Worm (Caenorhabditis elegans): ENCODE data around the gene srv-6.

The srv-6 gene

DNA sequence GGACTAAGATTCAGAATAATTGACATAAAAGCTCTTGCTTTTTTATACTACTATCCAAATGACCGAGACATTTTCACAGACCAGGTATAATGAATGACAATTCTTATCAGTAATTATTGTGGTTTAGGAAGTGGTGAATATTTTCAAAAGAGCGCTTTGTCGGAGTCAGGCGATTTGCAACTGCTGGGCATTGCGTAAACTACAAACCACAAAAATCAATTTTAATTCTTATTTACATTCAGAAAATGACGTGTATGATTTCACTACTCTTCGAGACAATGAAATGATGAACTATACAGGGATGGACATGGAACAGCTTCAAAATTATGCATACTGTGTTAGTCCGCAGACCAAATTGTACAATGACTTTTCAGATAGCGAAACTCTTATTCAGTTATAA, 27.6 kb downstream of the srv-6 start:
- TF ChIP-seq nhr-80 (tag; optimal IDR thresholded peaks at IDR 0.05) (peak; percentile 65), lin-54 (GFP tag; optimal IDR thresholded peaks at IDR 0.05) (no peak)

DNA sequence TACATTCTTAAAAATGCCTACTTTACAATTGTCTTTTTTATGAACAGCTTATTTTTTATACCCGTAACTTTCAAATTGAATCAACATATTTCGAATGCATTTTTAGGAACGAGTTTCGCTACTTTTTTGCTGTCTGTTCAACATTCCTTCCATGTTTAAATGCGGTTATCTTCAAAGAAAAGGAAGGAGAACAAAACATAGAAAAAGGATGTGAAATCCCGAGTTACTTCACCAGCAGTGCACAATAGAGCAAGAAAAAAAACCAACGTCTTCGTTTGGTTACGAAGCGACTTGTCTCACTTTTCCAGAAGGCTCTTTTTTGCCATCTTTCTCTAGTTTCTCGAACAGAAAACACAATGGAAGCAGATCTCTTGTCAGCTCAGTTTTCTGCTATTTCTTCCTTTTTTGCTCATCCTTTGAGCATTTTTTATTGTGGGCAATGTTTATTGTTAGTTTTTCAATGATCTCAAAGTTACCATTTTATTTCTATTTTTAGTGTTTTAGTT, 28.9 kb downstream of the srv-6 start, which contains the start of gene cka-2:
Gene cka-2 (plus strand): TSS at position 456 of the 506 bp plus-strand sequence.
- no peak for TF ChIP-seq attf-6 (GFP tag; IDR thresholded peaks at IDR 0.05)
- no peak for TF ChIP-seq mxl-1 (tag; optimal IDR thresholded peaks at IDR 0.05)
- no peak for TF ChIP-seq lin-54 (GFP tag; optimal IDR thresholded peaks at IDR 0.05)
- no peak for TF ChIP-seq C17E4.6 (GFP tag; IDR thresholded peaks at IDR 0.05)
- TF ChIP-seq ets-4 (GFP tag; optimal IDR thresholded peaks at IDR 0.05), result no peak
- no peak for TF ChIP-seq efl-1 (GFP tag; optimal IDR thresholded peaks at IDR 0.05)
- TF ChIP-seq F23B12.7 (tag; optimal IDR thresholded peaks at IDR 0.05; ENCODE audit: insufficient read depth), result no peak
- no peak for TF ChIP-seq sdz-38 (tag; optimal IDR thresholded peaks at IDR 0.05)
- TF ChIP-seq B0035.1 (tag; optimal IDR thresholded peaks at IDR 0.05), result no peak
- no peak for TF ChIP-seq Y53G8AR.9 (GFP tag; conservative IDR thresholded peaks at IDR 0.05)
- no peak for TF ChIP-seq ceh-79 (tag; optimal IDR thresholded peaks at IDR 0.05)
- TF ChIP-seq nhr-90 (tag; optimal IDR thresholded peaks at IDR 0.05), result no peak
- TF ChIP-seq ceh-91 (GFP tag; IDR thresholded peaks at IDR 0.05), result no peak

DNA sequence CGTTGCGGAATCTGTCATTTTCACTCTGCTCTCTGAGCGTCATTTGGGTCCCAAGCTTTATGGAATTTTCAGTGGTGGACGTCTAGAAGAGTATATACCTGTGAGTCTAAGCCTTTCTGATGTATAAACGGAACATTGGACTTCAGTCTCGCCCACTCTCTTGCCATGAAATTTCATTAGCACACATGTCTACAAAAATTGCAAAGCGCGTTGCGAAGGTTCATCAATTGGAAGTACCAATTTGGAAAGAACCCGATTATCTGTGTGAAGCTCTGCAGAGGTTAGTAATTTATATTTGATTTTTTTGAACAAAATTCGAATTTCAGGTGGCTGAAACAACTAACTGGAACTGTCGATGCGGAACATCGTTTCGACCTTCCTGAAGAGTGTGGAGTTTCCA, 32.9 kb downstream of the srv-6 start:
- TF ChIP-seq nfya-1 (tag; optimal IDR thresholded peaks at IDR 0.05; ENCODE audit: borderline replicate concordance, insufficient read depth) (no peak), tlf-1 (GFP tag; optimal IDR thresholded peaks at IDR 0.05) (no peak), lag-1 (GFP tag; IDR thresholded peaks at IDR 0.05) (no peak), lsy-27 (tag; optimal IDR thresholded peaks at IDR 0.05; ENCODE audit: borderline replicate concordance, insufficient read depth) (no peak), ceh-100 (GFP tag; IDR thresholded peaks at IDR 0.05) (no peak), let-607 (tag; optimal IDR thresholded peaks at IDR 0.05) (no peak)

DNA sequence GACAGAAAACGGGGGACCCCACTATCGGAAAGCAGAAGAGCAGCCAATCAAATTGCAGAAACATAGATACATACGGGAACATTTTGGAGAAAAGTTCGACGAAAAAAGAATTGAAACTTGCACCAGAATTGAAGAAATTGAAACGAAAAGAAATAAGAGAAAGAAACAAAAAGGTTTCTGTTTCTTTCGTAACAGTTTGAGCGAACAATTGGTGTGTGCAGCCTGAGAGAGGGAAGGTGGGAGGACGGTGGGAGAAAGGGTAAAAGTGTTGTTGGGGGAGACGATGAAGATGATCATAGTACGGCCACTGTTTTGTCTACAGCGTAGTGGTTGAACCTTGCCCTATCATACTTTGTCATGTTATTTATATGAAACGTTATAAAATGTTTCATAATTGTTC, 38.1 kb downstream of the srv-6 start:
- TF ChIP-seq let-526 (GFP tag; IDR thresholded peaks at IDR 0.05) (no peak), F10E7.11 (tag; optimal IDR thresholded peaks at IDR 0.05) (no peak), nhr-80 (tag; optimal IDR thresholded peaks at IDR 0.05) (peak; percentile 26), ztf-6 (GFP tag; IDR thresholded peaks at IDR 0.05) (no peak), ztf-3 (GFP tag; optimal IDR thresholded peaks at IDR 0.05) (no peak), madf-3 (GFP tag; IDR thresholded peaks at IDR 0.05) (no peak), hlh-26 (GFP tag; conservative IDR thresholded peaks at IDR 0.05) (no peak), hsf-1 (GFP tag; IDR thresholded peaks at IDR 0.05) (no peak), F33H1.4 (GFP tag; IDR thresholded peaks at IDR 0.05) (no peak), B0035.1 (tag; optimal IDR thresholded peaks at IDR 0.05) (no peak), cebp-1 (GFP tag; IDR thresholded peaks at IDR 0.05) (peak; percentile 38; the same call in 1 of the 2 replicates), cebp-1 (tag; optimal IDR thresholded peaks at IDR 0.05) (peak; percentile 84), ceh-91 (GFP tag; IDR thresholded peaks at IDR 0.05) (no peak), die-1 (tag; optimal IDR thresholded peaks at IDR 0.05) (no peak), Y56A3A.18 (GFP tag; IDR thresholded peaks at IDR 0.05) (no peak), ceh-58 (GFP tag; IDR thresholded peaks at IDR 0.05) (no peak), nhr-120 (GFP tag; IDR thresholded peaks at IDR 0.05) (no peak), ets-4 (GFP tag; optimal IDR thresholded peaks at IDR 0.05) (no peak), egrh-3 (GFP tag; IDR thresholded peaks at IDR 0.05) (peak; percentile 31; the same call in 1 of the 2 replicates), ccch-3 (GFP tag; optimal IDR thresholded peaks at IDR 0.05) (no peak), F23B12.7 (tag; optimal IDR thresholded peaks at IDR 0.05; ENCODE audit: insufficient read depth) (no peak)
